Worm (Caenorhabditis elegans) whole organism, L4 larva: ENCODE results near the gene F11D11.21.

Source experiments
- ama-1 ChIP-seq: fragments of 150-350 bp; optimal IDR thresholded peaks from 2 replicates; lab custom pipeline; 2014; ENCODE audit warnings: inconsistent platforms, mixed read lengths
- madf-9 ChIP-seq: fragments of 200-800 bp; sonication (Bioruptor generic); conservative IDR thresholded peaks from 2 replicates; pipeline ENCODE4 v1.3.6; 2022; ENCODE audit warnings: missing genetic modification reagents, missing genetic modification characterization, missing compliant biosample characterization
- nhr-77 ChIP-seq: fragments of 150-350 bp; optimal IDR thresholded peaks from 2 replicates; lab custom pipeline; 2014; ENCODE audit warnings: missing biosample characterization, missing genetic modification characterization
- skn-1 ChIP-seq: fragments of 150-350 bp; optimal IDR thresholded peaks from 2 replicates; lab custom pipeline; 2014; ENCODE audit warnings: missing biosample characterization, missing genetic modification characterization
- snpc-4 ChIP-seq: fragments of 150-350 bp; optimal IDR thresholded peaks from 2 replicates; lab custom pipeline; 2014; ENCODE audit warnings: missing biosample characterization, missing genetic modification characterization
- zip-2 ChIP-seq: fragments of 150-350 bp; optimal IDR thresholded peaks from 2 replicates; lab custom pipeline; 2014; ENCODE audit warnings: missing biosample characterization, missing genetic modification characterization

DNA sequence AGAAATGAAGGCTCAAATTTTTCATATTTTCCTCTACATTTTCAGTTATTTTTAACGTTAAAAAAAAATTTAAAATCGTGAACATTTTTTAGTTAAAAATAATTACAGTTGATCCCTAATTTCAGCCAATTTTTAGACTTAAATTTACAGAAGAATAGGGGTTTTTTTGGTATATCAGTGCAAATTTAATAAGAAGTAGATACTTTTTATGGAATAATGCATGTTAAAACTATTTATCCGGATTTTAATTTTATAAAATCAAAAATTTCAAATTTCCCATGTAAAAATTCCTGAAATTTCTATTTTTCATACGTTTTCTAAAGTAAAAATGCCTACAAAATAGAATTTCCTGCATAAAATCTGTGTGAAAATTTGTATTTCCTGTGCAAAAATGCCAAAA is 26.3 kb downstream of the F11D11.21 start:
- TF ChIP-seq skn-1 (tag; lab: Kevin White, UChicago) (no peak), madf-9 (no peak), zip-2 (tag; lab: Kevin White, UChicago) (no peak), nhr-77 (tag; lab: Kevin White, UChicago) (no peak), snpc-4 (no peak), ama-1 (lab: Kevin White, UChicago) (no peak)
